Worm (Caenorhabditis elegans) whole organism, young adult: ENCODE measurements around the gene laat-1.
"Not testable (repeated sequence)": the region's sequence is repeated elsewhere in the genome, so short reads cannot be mapped to it uniquely, and the experiment has no call there.

Experiments used
- D2030.7 ChIP-seq: fragments of 200-800 bp; sonication (Bioruptor generic); IDR thresholded peaks from 2 replicates; pipeline ENCODE4 v1.3.6; 2022; ENCODE audit warnings: missing genetic modification reagents, missing genetic modification characterization, missing compliant biosample characterization
- dox-1 ChIP-seq: fragments of 200-800 bp; sonication (Bioruptor generic); IDR thresholded peaks from 2 replicates; pipeline ENCODE4 v1.3.6; 2022; ENCODE audit warnings: missing genetic modification reagents, missing genetic modification characterization, missing compliant biosample characterization
- egrh-3 ChIP-seq: fragments of 200-800 bp; sonication (Bioruptor generic); IDR thresholded peaks from 2 replicates; pipeline ENCODE4 v1.3.6; 2022; ENCODE audit warnings: missing genetic modification reagents, missing genetic modification characterization, missing compliant biosample characterization
- lsy-27 ChIP-seq: sonication (generic microtip); optimal IDR thresholded peaks from 2 replicates; lab custom pipeline; 2017; ENCODE audit warnings: missing genetic modification characterization, mild to moderate bottlenecking, missing compliant biosample characterization, antibody characterized with exemption, missing genotype, borderline replicate concordance; ENCODE audit not compliant: insufficient read depth
- nhr-27 ChIP-seq: fragments of 200-800 bp; sonication (Bioruptor generic); optimal IDR thresholded peaks from 2 replicates; lab custom pipeline; 2018; ENCODE audit warnings: mild to moderate bottlenecking, missing genetic modification characterization, moderate library complexity, missing compliant biosample characterization

DNA sequence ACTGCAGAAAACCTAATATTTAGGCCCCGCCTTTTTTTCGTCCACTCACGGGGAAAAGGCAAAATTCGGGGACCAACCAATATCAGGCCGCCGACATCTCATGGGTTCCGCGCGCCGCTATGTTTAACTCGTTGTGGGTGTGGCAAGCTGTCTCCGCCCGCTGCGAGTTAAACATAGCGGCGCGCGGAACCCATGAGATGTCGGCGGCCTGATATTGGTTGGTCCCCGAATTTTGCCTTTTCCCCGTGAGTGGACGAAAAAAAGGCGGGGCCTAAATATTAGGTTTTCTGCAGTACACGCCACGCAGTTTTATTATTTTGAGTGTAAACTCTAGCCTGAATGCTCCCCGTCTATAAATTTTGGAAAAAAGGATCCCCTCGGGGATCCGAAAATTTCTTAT lies 18.1 kb upstream of the laat-1 start:
- TF ChIP-seq egrh-3; dox-1 (GFP tag; lab: Robert Waterston, UW); nhr-27 (tag; lab: Kevin White, UChicago); lsy-27 (tag; lab: Kevin White, UChicago); D2030.7 (GFP tag; lab: Robert Waterston, UW): not testable (repeated sequence)
